Fruit fly (Drosophila melanogaster): ENCODE results near the gene GstD7.

GstD7 gene

dm6 chr3R:12381130-12381700 lies 2.9 kb downstream of the GstD7 start:
- TF ChIP-seq Crg-1 (GFP tag; optimal IDR thresholded peaks at IDR 0.05): no peak
- TF ChIP-seq Clk (GFP tag; optimal IDR thresholded peaks at IDR 0.05): no peak
- TF ChIP-seq CG5204 (GFP tag; optimal IDR thresholded peaks at IDR 0.05): no peak
- no peak for TF ChIP-seq CG14711 (tag; optimal IDR thresholded peaks at IDR 0.05)
- TF ChIP-seq CG33017 (tag; optimal IDR thresholded peaks at IDR 0.05): no peak
- TF ChIP-seq CG12768 (GFP tag; optimal IDR thresholded peaks at IDR 0.05): peak; percentile 39
- TF ChIP-seq cnc (optimal IDR thresholded peaks at IDR 0.05): no peak
- no peak for TF ChIP-seq toe (GFP tag; optimal IDR thresholded peaks at IDR 0.05)

dm6 chr3R:12382563-12382962 lies 4.3 kb downstream of the GstD7 start, which contains the start of gene CG10035:
Gene CG10035, minus strand, starts transcription at chr3R:12382691.
- TF ChIP-seq Hr96 (GFP tag; optimal IDR thresholded peaks at IDR 0.05): no peak
- no peak for TF ChIP-seq ovo (GFP tag; optimal IDR thresholded peaks at IDR 0.05)
- TF ChIP-seq CG5204 (GFP tag; optimal IDR thresholded peaks at IDR 0.05): no peak
- no peak for TF ChIP-seq bab1 (GFP tag; optimal IDR thresholded peaks at IDR 0.05)
- no peak for TF ChIP-seq Clk (GFP tag; optimal IDR thresholded peaks at IDR 0.05)
- no peak for TF ChIP-seq CG1620 (GFP tag; optimal IDR thresholded peaks at IDR 0.05)
- no peak for TF ChIP-seq kay (GFP tag; ENCODE audit: borderline replicate concordance)
- TF ChIP-seq tj (GFP tag; optimal IDR thresholded peaks at IDR 0.05): no peak
- no peak for TF ChIP-seq CG33017 (tag; optimal IDR thresholded peaks at IDR 0.05)
- no peak for TF ChIP-seq Mnt (GFP tag; optimal IDR thresholded peaks at IDR 0.05)
- no peak for TF ChIP-seq CG7101 (tag; optimal IDR thresholded peaks at IDR 0.05)
- no peak for TF ChIP-seq Crg-1 (GFP tag; optimal IDR thresholded peaks at IDR 0.05)
- TF ChIP-seq CG14711 (tag; optimal IDR thresholded peaks at IDR 0.05): no peak
- no peak for TF ChIP-seq pad (GFP tag; optimal IDR thresholded peaks at IDR 0.05)
- TF ChIP-seq CG11617 (GFP tag; optimal IDR thresholded peaks at IDR 0.05): no peak
- TF ChIP-seq CG7045 (GFP tag; optimal IDR thresholded peaks at IDR 0.05): no peak
- TF ChIP-seq cnc (optimal IDR thresholded peaks at IDR 0.05): no peak
- TF ChIP-seq CG12768 (GFP tag; optimal IDR thresholded peaks at IDR 0.05): no peak
- TF ChIP-seq toe (GFP tag; optimal IDR thresholded peaks at IDR 0.05): no peak

- TF ChIP-seq ovo (GFP tag; optimal IDR thresholded peaks at IDR 0.05) (no peak), Crg-1 (GFP tag; optimal IDR thresholded peaks at IDR 0.05) (no peak), Mnt (GFP tag; optimal IDR thresholded peaks at IDR 0.05) (no peak), cnc (optimal IDR thresholded peaks at IDR 0.05) (no peak), Hr96 (GFP tag; optimal IDR thresholded peaks at IDR 0.05) (no peak), CG33017 (tag; optimal IDR thresholded peaks at IDR 0.05) (no peak), CG7045 (GFP tag; optimal IDR thresholded peaks at IDR 0.05) (no peak), toe (GFP tag; optimal IDR thresholded peaks at IDR 0.05) (no peak), Clk (GFP tag; optimal IDR thresholded peaks at IDR 0.05) (no peak), CG12768 (GFP tag; optimal IDR thresholded peaks at IDR 0.05) (no peak), tj (GFP tag; optimal IDR thresholded peaks at IDR 0.05) (no peak), pad (GFP tag; optimal IDR thresholded peaks at IDR 0.05) (no peak), bab1 (GFP tag; optimal IDR thresholded peaks at IDR 0.05) (no peak)
Measured at dm6 chr3R:12383036-12383435, 4.7 kb downstream of the GstD7 start, which contains the start of gene GstD11. Gene GstD11, plus strand, starts transcription at chr3R:12383336.

- TF ChIP-seq bab1 (GFP tag; optimal IDR thresholded peaks at IDR 0.05) (peak; percentile 14), kay (GFP tag; ENCODE audit: borderline replicate concordance) (peak; percentile 95), Clk (GFP tag; optimal IDR thresholded peaks at IDR 0.05) (no peak), CG5204 (GFP tag; optimal IDR thresholded peaks at IDR 0.05) (no peak)
Measured at dm6 chr3R:12383784-12384183, 5.5 kb downstream of the GstD7 start.

- no peak for TF ChIP-seq CG7045 (GFP tag; optimal IDR thresholded peaks at IDR 0.05)
- TF ChIP-seq CG5204 (GFP tag; optimal IDR thresholded peaks at IDR 0.05): no peak
- TF ChIP-seq cic (GFP tag; optimal IDR thresholded peaks at IDR 0.05): no peak
- no peak for TF ChIP-seq CG1620 (GFP tag; optimal IDR thresholded peaks at IDR 0.05)
- TF ChIP-seq CG11617 (GFP tag; optimal IDR thresholded peaks at IDR 0.05): no peak
- TF ChIP-seq Hr96 (GFP tag; optimal IDR thresholded peaks at IDR 0.05): no peak
- TF ChIP-seq CG14711 (tag; optimal IDR thresholded peaks at IDR 0.05): no peak
- no peak for TF ChIP-seq tj (GFP tag; optimal IDR thresholded peaks at IDR 0.05)
- no peak for TF ChIP-seq CG33017 (tag; optimal IDR thresholded peaks at IDR 0.05)
Measured at dm6 chr3R:12384274-12384673, 6.0 kb downstream of the GstD7 start.

- TF ChIP-seq CG33017 (tag; optimal IDR thresholded peaks at IDR 0.05) (no peak), Hr96 (GFP tag; optimal IDR thresholded peaks at IDR 0.05) (no peak)
Measured at dm6 chr3R:12385949-12386348, 7.6 kb downstream of the GstD7 start, which contains the start of gene Sol1. Gene Sol1, plus strand, starts transcription at chr3R:12386249.

dm6 chr3R:12386965-12387364 lies 8.7 kb downstream of the GstD7 start, which contains the start of gene CG33098:
Gene CG33098, plus strand, starts transcription at chr3R:12387188.
- TF ChIP-seq Clk (GFP tag; optimal IDR thresholded peaks at IDR 0.05): no peak

- no peak for TF ChIP-seq CG7101 (tag; optimal IDR thresholded peaks at IDR 0.05)
- peak; percentile 75 for TF ChIP-seq kay (GFP tag; ENCODE audit: borderline replicate concordance)
- TF ChIP-seq CG33017 (tag; optimal IDR thresholded peaks at IDR 0.05): no peak
- no peak for TF ChIP-seq Crg-1 (GFP tag; optimal IDR thresholded peaks at IDR 0.05)
- no peak for TF ChIP-seq cic (GFP tag; optimal IDR thresholded peaks at IDR 0.05)
- TF ChIP-seq toe (GFP tag; optimal IDR thresholded peaks at IDR 0.05): no peak
- no peak for TF ChIP-seq bab1 (GFP tag; optimal IDR thresholded peaks at IDR 0.05)
- no peak for TF ChIP-seq CG12768 (GFP tag; optimal IDR thresholded peaks at IDR 0.05)
Measured at dm6 chr3R:12395880-12396279, 17.6 kb downstream of the GstD7 start, which contains the start of the genes CG10096 and CG10097. Gene CG10096, minus strand, starts transcription at chr3R:12395980. Gene CG10097, minus strand, starts transcription at chr3R:12395980.

Measured in whole organism, adult.